Worm (Caenorhabditis elegans): ENCODE results near the gene tdp-1.

- TF ChIP-seq tbx-11 (GFP tag; IDR thresholded peaks at IDR 0.05): no peak
- TF ChIP-seq tra-4 (tag; optimal IDR thresholded peaks at IDR 0.05): no peak
- TF ChIP-seq ets-7 (tag; optimal IDR thresholded peaks at IDR 0.05): no peak
- no peak for TF ChIP-seq ama-1 (optimal IDR thresholded peaks at IDR 0.05)
- TF ChIP-seq flt-1 (GFP tag; IDR thresholded peaks at IDR 0.05): no peak
- TF ChIP-seq pes-1 (GFP tag; IDR thresholded peaks at IDR 0.05): no peak
- no peak for TF ChIP-seq hmbx-1 (tag; optimal IDR thresholded peaks at IDR 0.05)
- TF ChIP-seq scrt-1 (GFP tag; IDR thresholded peaks at IDR 0.05): no peak
Measured at ce11 chrII:9007741-9008140, 10.1 kb downstream of the tdp-1 start.

Measured in whole organism, early embryonic.